Fruit fly (Drosophila melanogaster) whole organism, embryonic: Measurements from ENCODE around the gene CG9682.

Experiments used
- HmgD ChIP-seq: fragments of 200-800 bp; sonication (Bioruptor generic); optimal IDR thresholded peaks from 3 replicates; lab custom pipeline; 2016; ENCODE audit warnings: missing biosample characterization, missing genetic modification characterization
- otp ChIP-seq: fragments of 200-800 bp; sonication (Bioruptor generic); IDR thresholded peaks from 3 replicates; pipeline ENCODE4, ENCODE4 v1.3.6; 2022; ENCODE audit warnings: missing biosample characterization, missing genetic modification characterization

DNA sequence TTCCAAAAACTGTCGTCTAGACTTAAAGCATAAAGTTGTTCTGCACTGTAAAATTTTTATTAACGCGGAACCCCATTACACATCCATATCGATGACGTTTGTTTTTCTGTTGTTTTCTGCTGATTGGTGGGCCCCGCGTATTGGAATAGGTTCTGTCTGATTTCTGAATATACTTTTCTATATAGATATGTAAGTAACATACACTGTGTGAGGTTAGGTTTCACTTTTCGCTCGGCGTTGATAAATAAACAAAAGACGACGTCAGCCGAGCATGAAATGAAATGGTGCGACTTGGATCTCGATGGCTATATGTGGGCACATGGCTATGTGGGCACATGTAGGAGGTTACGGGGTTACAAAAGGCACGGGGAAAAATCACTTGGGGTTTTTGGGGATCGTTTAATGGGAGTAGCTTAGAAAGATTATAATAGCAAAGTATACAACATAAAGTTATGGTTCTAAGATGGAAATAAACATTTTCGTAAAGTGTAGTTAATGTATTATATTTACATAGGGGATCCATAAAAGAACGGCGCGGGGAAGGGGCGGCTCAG, 32.4 kb downstream of the CG9682 start:
- TF ChIP-seq otp (GFP tag; lab: Robert Waterston, UW) = no peak
- TF ChIP-seq HmgD (GFP tag; lab: Kevin White, UChicago) = no peak
